Fruit fly (Drosophila melanogaster) whole organism, embryonic: ENCODE measurements around the gene Hayan.

Source experiments
- ATbp ChIP-seq: fragments of 200-800 bp; sonication (Bioruptor generic); optimal IDR thresholded peaks from 2 replicates; lab custom pipeline; 2017; ENCODE audit warnings: missing biosample characterization, mild to moderate bottlenecking, missing genetic modification characterization, missing genetic modification reagents
- Atf-2 ChIP-seq: fragments of 200-800 bp; sonication (Bioruptor generic); optimal IDR thresholded peaks from 2 replicates; lab custom pipeline; 2016; ENCODE audit warnings: missing biosample characterization, missing genetic modification characterization
- Bdp1 ChIP-seq: fragments of 200-800 bp; sonication (Bioruptor generic); optimal IDR thresholded peaks from 3 replicates; lab custom pipeline; 2016; ENCODE audit warnings: missing biosample characterization, missing genetic modification characterization
- CG1024 ChIP-seq: fragments of 200-800 bp; sonication (Bioruptor generic); IDR thresholded peaks from 2 replicates; pipeline ENCODE4 v1.3.6; 2022; ENCODE audit warnings: missing biosample characterization, missing genetic modification characterization
- CG10267 ChIP-seq: fragments of 200-800 bp; sonication (Bioruptor generic); optimal IDR thresholded peaks from 2 replicates; lab custom pipeline; 2018; ENCODE audit warnings: missing biosample characterization, mild to moderate bottlenecking, missing genetic modification characterization, moderate library complexity
- CG10431 ChIP-seq: fragments of 200-800 bp; sonication (Bioruptor generic); optimal IDR thresholded peaks from 3 replicates; lab custom pipeline; 2018; ENCODE audit warnings: missing biosample characterization, mild to moderate bottlenecking, missing genetic modification characterization
- CG11398 ChIP-seq: fragments of 200-800 bp; sonication (Bioruptor generic); optimal IDR thresholded peaks from 2 replicates; lab custom pipeline; 2016; ENCODE audit warnings: missing biosample characterization, missing genetic modification characterization
- CG13424 ChIP-seq: fragments of 200-800 bp; sonication (Bioruptor generic); optimal IDR thresholded peaks from 2 replicates; lab custom pipeline; 2019; ENCODE audit warnings: missing biosample characterization, mild to moderate bottlenecking, missing genetic modification characterization, moderate library complexity
- CG14050 ChIP-seq: fragments of 200-800 bp; sonication (Bioruptor generic); IDR thresholded peaks from 3 replicates; pipeline ENCODE4 v1.3.6; 2022; ENCODE audit warnings: missing biosample characterization, missing genetic modification characterization
- CG1529 ChIP-seq: fragments of 200-800 bp; sonication (Bioruptor generic); optimal IDR thresholded peaks from 3 replicates; lab custom pipeline; 2018; ENCODE audit warnings: missing biosample characterization, missing genetic modification characterization
- CG1602 ChIP-seq: fragments of 200-800 bp; sonication (Bioruptor generic); optimal IDR thresholded peaks from 3 replicates; lab custom pipeline; 2016; ENCODE audit warnings: missing biosample characterization, missing genetic modification characterization
- CG1603 ChIP-seq: fragments of 200-800 bp; sonication (Bioruptor generic); optimal IDR thresholded peaks from 2 replicates; lab custom pipeline; 2019; ENCODE audit warnings: missing biosample characterization, mild to moderate bottlenecking, missing genetic modification characterization, moderate library complexity
- CG17328 ChIP-seq: fragments of 200-800 bp; sonication (Bioruptor generic); IDR thresholded peaks from 2 replicates; pipeline ENCODE4 v1.3.6; 2022; ENCODE audit warnings: missing biosample characterization, missing genetic modification characterization
- CG17568 ChIP-seq: fragments of 200-800 bp; sonication (Bioruptor generic); optimal IDR thresholded peaks from 2 replicates; lab custom pipeline; 2018; ENCODE audit warnings: missing biosample characterization, mild to moderate bottlenecking, missing genetic modification characterization, moderate library complexity
- CG17802 ChIP-seq: fragments of 200-800 bp; sonication (Bioruptor generic); optimal IDR thresholded peaks from 2 replicates; lab custom pipeline; 2018; ENCODE audit warnings: missing biosample characterization, mild to moderate bottlenecking, missing genetic modification characterization, moderate library complexity
- CG1832 ChIP-seq: fragments of 200-800 bp; sonication (Bioruptor generic); optimal IDR thresholded peaks from 2 replicates; lab custom pipeline; 2017; ENCODE audit warnings: missing biosample characterization, mild to moderate bottlenecking, missing genetic modification characterization, inconsistent platforms
- CG2116 ChIP-seq: fragments of 200-800 bp; sonication (Bioruptor generic); optimal IDR thresholded peaks from 3 replicates; lab custom pipeline; 2018; ENCODE audit warnings: missing biosample characterization, mild to moderate bottlenecking, missing genetic modification characterization
- CG30403 ChIP-seq: fragments of 200-800 bp; sonication (Bioruptor generic); optimal IDR thresholded peaks from 3 replicates; lab custom pipeline; 2016; ENCODE audit warnings: missing biosample characterization, missing genetic modification characterization
- CG31441 ChIP-seq: fragments of 200-800 bp; sonication (Bioruptor generic); IDR thresholded peaks from 2 replicates; pipeline ENCODE4 v1.3.6; 2022; ENCODE audit warnings: missing biosample characterization, missing genetic modification characterization
- CG4328 ChIP-seq: fragments of 200-800 bp; sonication (Bioruptor generic); optimal IDR thresholded peaks from 3 replicates; lab custom pipeline; 2017; ENCODE audit warnings: missing biosample characterization, missing genetic modification reagents, missing genetic modification characterization
- CG5180 ChIP-seq: fragments of 200-800 bp; sonication (Bioruptor generic); optimal IDR thresholded peaks from 3 replicates; lab custom pipeline; 2017; ENCODE audit warnings: missing biosample characterization, missing genetic modification characterization, mild to moderate bottlenecking, moderate library complexity, missing genetic modification reagents
- Dfd ChIP-seq, 2 experiments: fragments of >200 bp; optimal IDR thresholded peaks; 2 replicates each; lab custom pipeline; 2017; ENCODE audit warnings: missing biosample characterization in 2 of 2, missing genetic modification characterization in 2 of 2
- Dll ChIP-seq: fragments of 200-800 bp; sonication (Bioruptor generic); IDR thresholded peaks from 4 replicates; pipeline ENCODE4 v1.3.6; 2022; ENCODE audit warnings: missing biosample characterization, missing genetic modification characterization; ENCODE audit not compliant: partially characterized antibody
- Dref ChIP-seq: fragments of 200-800 bp; sonication (Bioruptor generic); IDR thresholded peaks from 2 replicates; pipeline ENCODE4 v1.3.6; 2022; ENCODE audit warnings: missing biosample characterization, missing genetic modification characterization
- E2f1 ChIP-seq: fragments of 200-800 bp; sonication (Bioruptor generic); IDR thresholded peaks from 2 replicates; pipeline ENCODE4 v1.3.6; 2022; ENCODE audit warnings: missing biosample characterization, missing genetic modification characterization
- Ets65A ChIP-seq: fragments of 200-800 bp; sonication (Bioruptor generic); peaks from one replicate; lab custom pipeline; 2016; ENCODE audit warnings: missing biosample characterization, missing genetic modification characterization
- GATAe ChIP-seq: fragments of 200-800 bp; sonication (Bioruptor generic); conservative IDR thresholded peaks from 2 replicates; pipeline ENCODE4 v1.3.6; 2022; ENCODE audit warnings: missing biosample characterization, missing genetic modification characterization
- MESR4 ChIP-seq: fragments of 200-800 bp; sonication (Bioruptor generic); optimal IDR thresholded peaks from 2 replicates; lab custom pipeline; 2018; ENCODE audit warnings: missing biosample characterization, mild to moderate bottlenecking, missing genetic modification characterization, moderate library complexity
- Myb ChIP-seq: fragments of 200-800 bp; sonication (Bioruptor generic); optimal IDR thresholded peaks from 2 replicates; lab custom pipeline; 2016; ENCODE audit warnings: missing biosample characterization, missing genetic modification characterization
- Nf-YA ChIP-seq: fragments of 200-800 bp; sonication (Bioruptor generic); IDR thresholded peaks from 2 replicates; pipeline ENCODE4 v1.3.6; 2022; ENCODE audit warnings: missing biosample characterization, missing genetic modification characterization
- NfI ChIP-seq: fragments of 200-800 bp; sonication (Bioruptor generic); optimal IDR thresholded peaks from 3 replicates; lab custom pipeline; 2018; ENCODE audit warnings: missing biosample characterization, mild to moderate bottlenecking, missing genetic modification characterization, moderate library complexity
- Ptx1 ChIP-seq: fragments of 200-800 bp; sonication (Bioruptor generic); IDR thresholded peaks from 2 replicates; pipeline ENCODE4 v1.3.6; 2022; ENCODE audit warnings: missing biosample characterization, missing genetic modification characterization
- Rfx ChIP-seq: fragments of 200-800 bp; sonication (Bioruptor generic); IDR thresholded peaks from 2 replicates; pipeline ENCODE4 v1.3.6; 2022; ENCODE audit warnings: missing biosample characterization, missing genetic modification characterization
- Xbp1 ChIP-seq: fragments of 200-800 bp; sonication (Bioruptor generic); optimal IDR thresholded peaks from 3 replicates; lab custom pipeline; 2016; ENCODE audit warnings: missing biosample characterization, mild to moderate bottlenecking, missing genetic modification characterization
- amos ChIP-seq: fragments of 200-800 bp; sonication (Bioruptor generic); IDR thresholded peaks from 2 replicates; pipeline ENCODE4 v1.3.6; 2022; ENCODE audit warnings: missing biosample characterization, missing genetic modification characterization; ENCODE audit not compliant: partially characterized antibody
- bbx ChIP-seq: fragments of 200-800 bp; sonication (Bioruptor generic); IDR thresholded peaks from 2 replicates; pipeline ENCODE4 v1.3.6; 2022; ENCODE audit warnings: missing biosample characterization, missing genetic modification characterization; ENCODE audit not compliant: partially characterized antibody
- caup ChIP-seq: fragments of 200-800 bp; sonication (Bioruptor generic); optimal IDR thresholded peaks from 3 replicates; lab custom pipeline; 2017; ENCODE audit warnings: missing biosample characterization, mild to moderate bottlenecking, missing genetic modification characterization, moderate library complexity; ENCODE audit not compliant: severe bottlenecking
- dm ChIP-seq: fragments of 200-800 bp; sonication (Bioruptor generic); optimal IDR thresholded peaks from 3 replicates; lab custom pipeline; 2016; ENCODE audit warnings: missing biosample characterization, missing genetic modification characterization
- dmrt11E ChIP-seq: fragments of 200-800 bp; sonication (Bioruptor generic); optimal IDR thresholded peaks from 3 replicates; lab custom pipeline; 2018; ENCODE audit warnings: missing biosample characterization, mild to moderate bottlenecking, missing genetic modification characterization, moderate library complexity
- dmrt99B ChIP-seq: fragments of 200-800 bp; sonication (Bioruptor generic); optimal IDR thresholded peaks from 2 replicates; lab custom pipeline; 2018; ENCODE audit warnings: missing biosample characterization, mild to moderate bottlenecking, missing genetic modification characterization, moderate library complexity
- dpn ChIP-seq, 2 experiments: fragments of 200-800 bp; sonication (Bioruptor generic); optimal IDR thresholded peaks; 3 replicates each; lab custom pipeline; 2016; ENCODE audit warnings: missing biosample characterization in 2 of 2, missing genetic modification characterization in 2 of 2
- inv ChIP-seq: fragments of 200-800 bp; sonication (Bioruptor generic); IDR thresholded peaks from 2 replicates; pipeline ENCODE4 v1.3.6; 2022; ENCODE audit warnings: missing biosample characterization, missing genetic modification characterization; ENCODE audit not compliant: partially characterized antibody
- lab ChIP-seq: fragments of 200-800 bp; sonication (Bioruptor generic); optimal IDR thresholded peaks from 3 replicates; lab custom pipeline; 2017; ENCODE audit warnings: missing biosample characterization, missing genetic modification characterization, mild to moderate bottlenecking, moderate library complexity, missing genetic modification reagents
- lola ChIP-seq, 3 experiments: fragments of >200 bp in 2 of 3; fragments of 200-800 bp in 1 of 3; sonication (Bioruptor generic) in 1 of 3; optimal IDR thresholded peaks; 2 replicates each; lab custom pipeline; 2017 to 2019; ENCODE audit warnings: missing biosample characterization in 3 of 3, missing genetic modification characterization in 3 of 3, mild to moderate bottlenecking in 1 of 3, moderate library complexity in 1 of 3
- mam ChIP-seq: fragments of 200-800 bp; sonication (Bioruptor generic); optimal IDR thresholded peaks from 3 replicates; lab custom pipeline; 2016; ENCODE audit warnings: missing biosample characterization, missing genetic modification characterization
- onecut ChIP-seq: fragments of 200-800 bp; sonication (Bioruptor generic); IDR thresholded peaks from 2 replicates; pipeline ENCODE4 v1.3.6; 2022; ENCODE audit warnings: missing biosample characterization, missing genetic modification characterization
- p53 ChIP-seq: fragments of 200-800 bp; sonication (Bioruptor generic); optimal IDR thresholded peaks from 2 replicates; lab custom pipeline; 2016; ENCODE audit warnings: missing biosample characterization, missing genetic modification characterization
- row ChIP-seq: fragments of 200-800 bp; sonication (Bioruptor generic); IDR thresholded peaks from 3 replicates; pipeline ENCODE4 v1.3.6; 2022; ENCODE audit warnings: missing biosample characterization, missing genetic modification characterization
- slbo ChIP-seq: fragments of 200-800 bp; sonication (Bioruptor generic); IDR thresholded peaks from 2 replicates; pipeline ENCODE4 v1.3.6; 2022; ENCODE audit warnings: missing biosample characterization, missing genetic modification characterization
- z ChIP-seq: fragments of 200-800 bp; sonication (Bioruptor generic); IDR thresholded peaks from 3 replicates; pipeline ENCODE4 v1.3.6; 2022; ENCODE audit warnings: missing biosample characterization, missing genetic modification characterization

Gene Hayan

DNA sequence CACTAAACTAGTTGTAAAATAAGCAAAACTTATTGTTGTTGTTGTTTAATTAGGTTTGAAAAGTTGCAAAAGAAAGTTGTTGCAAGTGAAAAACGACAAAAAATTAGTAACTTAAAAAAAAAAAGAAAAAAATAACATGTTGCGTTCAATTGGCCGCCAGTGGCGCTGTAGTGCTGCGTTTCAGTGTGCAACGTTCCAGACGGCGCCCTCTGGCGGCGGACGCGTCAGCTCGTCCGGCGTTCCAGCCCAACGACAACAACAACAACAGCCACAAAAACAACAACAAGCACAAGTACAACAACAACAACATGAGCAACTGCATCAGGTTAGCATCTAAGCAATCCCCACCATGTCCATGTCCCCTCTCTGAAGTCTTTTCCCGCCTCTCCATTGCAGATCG, 33.8 kb upstream of the Hayan start (continued):
- peak; percentile 46 for TF ChIP-seq CG17568 (GFP tag; lab: Kevin White, UChicago)
- TF ChIP-seq CG1603, result peak; percentile 32
- peak; percentile 6 for TF ChIP-seq Myb (GFP tag; lab: Kevin White, UChicago)
- no peak for TF ChIP-seq Dfd (GFP tag; optimal IDR thresholded peaks at IDR 0.05; lab: Kevin White, UChicago)
- no peak for TF ChIP-seq CG1529
- peak; percentile 37 for TF ChIP-seq dmrt99B (tag; lab: Kevin White, UChicago)
- TF ChIP-seq GATAe (GFP tag; lab: Robert Waterston, UW), result no peak
- peak; percentile 38 for TF ChIP-seq Atf-2
- peak; percentile 86 for TF ChIP-seq Ets65A (GFP tag; lab: Kevin White, UChicago)
- TF ChIP-seq bbx (GFP tag; lab: Robert Waterston, UW), result no peak
- no peak for TF ChIP-seq CG14050
- peak; percentile 52; the same call in 1 of the 2 replicates for TF ChIP-seq CG17328 (GFP tag; lab: Robert Waterston, UW)
- TF ChIP-seq amos, result no peak
- peak; percentile 23 to 47 for TF ChIP-seq dpn (GFP tag; optimal IDR thresholded peaks at IDR 0.05; lab: Kevin White, UChicago)
- TF ChIP-seq Xbp1 (GFP tag; lab: Kevin White, UChicago), result peak; percentile 57
- TF ChIP-seq row (GFP tag; lab: Robert Waterston, UW), result peak; percentile 31; the same call in 1 of the 3 replicates
- no peak for TF ChIP-seq inv (GFP tag; lab: Robert Waterston, UW)
- TF ChIP-seq Nf-YA (GFP tag; lab: Robert Waterston, UW), result peak; percentile 38; the same call in 1 of the 2 replicates
- TF ChIP-seq Dll, result no peak
- TF ChIP-seq lola (GFP tag; optimal IDR thresholded peaks at IDR 0.05; lab: Kevin White, UChicago), result no peak
- peak; percentile 72 for TF ChIP-seq onecut (GFP tag; lab: Robert Waterston, UW)
- peak; percentile 31; the same call in 1 of the 2 replicates for TF ChIP-seq Ptx1 (GFP tag; lab: Robert Waterston, UW)
- TF ChIP-seq CG13424 (tag; lab: Kevin White, UChicago), result no peak
- TF ChIP-seq lab (GFP tag; lab: Kevin White, UChicago), result no peak
- no peak for TF ChIP-seq MESR4 (GFP tag; lab: Kevin White, UChicago)
- TF ChIP-seq ATbp, result peak; percentile 15
- TF ChIP-seq CG31441 (GFP tag; lab: Robert Waterston, UW), result peak; percentile 32; the same call in 1 of the 2 replicates
- TF ChIP-seq CG1024, result 0 out of 2 replicates have a peak, but pooled peaks have one; percentile 14
- peak; percentile 39 for TF ChIP-seq slbo (GFP tag; lab: Robert Waterston, UW)
- no peak for TF ChIP-seq mam (GFP tag; lab: Kevin White, UChicago)
- no peak for TF ChIP-seq CG4328 (GFP tag; lab: Kevin White, UChicago)
- TF ChIP-seq Rfx (GFP tag; lab: Robert Waterston, UW), result peak; percentile 53
- no peak for TF ChIP-seq CG17802 (tag; lab: Kevin White, UChicago)
- peak; percentile 49 for TF ChIP-seq NfI (GFP tag; lab: Kevin White, UChicago)
- peak; percentile 11 for TF ChIP-seq CG2116 (GFP tag; lab: Kevin White, UChicago)
- TF ChIP-seq Dref, result no peak
- TF ChIP-seq Bdp1, result peak; percentile 12
- peak; percentile 26 for TF ChIP-seq CG30403
- TF ChIP-seq CG10267 (tag; lab: Kevin White, UChicago), result peak; percentile 6
- no peak for TF ChIP-seq p53
- TF ChIP-seq CG10431 (GFP tag; lab: Kevin White, UChicago), result peak; percentile 55
- peak; percentile 5 for TF ChIP-seq dmrt11E (tag; lab: Kevin White, UChicago)
- TF ChIP-seq caup (GFP tag; lab: Kevin White, UChicago), result no peak
- TF ChIP-seq E2f1 (GFP tag; lab: Robert Waterston, UW), result 0 out of 2 replicates have a peak, but pooled peaks have one; percentile 12
- no peak for TF ChIP-seq CG1832 (GFP tag; lab: Kevin White, UChicago)
- TF ChIP-seq CG5180 (GFP tag; lab: Kevin White, UChicago), result peak; percentile 45
- TF ChIP-seq dm (GFP tag; lab: Kevin White, UChicago), result peak; percentile 19
- 0 out of 3 replicates have a peak, but pooled peaks have one; percentile 39 for TF ChIP-seq z
- no peak for TF ChIP-seq CG11398
- TF ChIP-seq CG1602 (GFP tag; lab: Kevin White, UChicago), result peak; percentile 21
